Worm (Caenorhabditis elegans) whole organism, L1 larva: ENCODE measurements around the gene T22C8.3.

Source experiments
- C04F5.9 ChIP-seq: sonication (generic microtip); optimal IDR thresholded peaks from 2 replicates; lab custom pipeline; 2016; ENCODE audit warnings: missing genetic modification characterization, missing compliant biosample characterization
- C34B4.2 ChIP-seq: sonication (generic microtip); optimal IDR thresholded peaks from 2 replicates; lab custom pipeline; 2017; ENCODE audit warnings: mild to moderate bottlenecking, missing genetic modification characterization, missing compliant biosample characterization
- F16B12.6 ChIP-seq: fragments of 150-350 bp; optimal IDR thresholded peaks from 2 replicates; lab custom pipeline; 2014; ENCODE audit warnings: missing biosample characterization, missing genetic modification characterization
- aha-1 ChIP-seq: fragments of 150-350 bp; optimal IDR thresholded peaks from 2 replicates; lab custom pipeline; 2014; ENCODE audit warnings: missing biosample characterization, missing genetic modification characterization
- ama-1 ChIP-seq: fragments of 150-350 bp; optimal IDR thresholded peaks from 2 replicates; lab custom pipeline; 2014
- blmp-1 ChIP-seq: fragments of 150-350 bp; optimal IDR thresholded peaks from 2 replicates; lab custom pipeline; 2014; ENCODE audit warnings: missing biosample characterization, missing genetic modification characterization
- ceh-63 ChIP-seq: fragments of 200-800 bp; sonication (Bioruptor generic); optimal IDR thresholded peaks from 2 replicates; lab custom pipeline; 2018; ENCODE audit warnings: mild to moderate bottlenecking, missing genetic modification characterization, missing compliant biosample characterization
- ceh-8 ChIP-seq: fragments of 200-800 bp; sonication (Bioruptor generic); optimal IDR thresholded peaks from 2 replicates; lab custom pipeline; 2018; ENCODE audit warnings: mild to moderate bottlenecking, missing genetic modification characterization, moderate library complexity, missing compliant biosample characterization
- ceh-90 ChIP-seq: sonication (generic microtip); optimal IDR thresholded peaks from 2 replicates; lab custom pipeline; 2016; ENCODE audit warnings: missing genetic modification characterization, missing compliant biosample characterization
- ces-1 ChIP-seq: fragments of 150-350 bp; optimal IDR thresholded peaks from 2 replicates; lab custom pipeline; 2014; ENCODE audit warnings: missing biosample characterization, missing genetic modification reagents, missing genetic modification characterization
- dsc-1 ChIP-seq: sonication (generic microtip); optimal IDR thresholded peaks from 2 replicates; lab custom pipeline; 2016; ENCODE audit warnings: mild to moderate bottlenecking, missing genetic modification characterization, missing compliant biosample characterization
- egl-13 ChIP-seq: sonication (generic microtip); optimal IDR thresholded peaks from 2 replicates; lab custom pipeline; 2016; ENCODE audit warnings: missing genotype, missing genetic modification reagents, missing genetic modification characterization, missing compliant biosample characterization
- egl-27 ChIP-seq, 2 experiments: fragments of 150-350 bp in 1 of 2; sonication (generic microtip); optimal IDR thresholded peaks; 3 replicates each; lab custom pipeline; 2017 to 2018; ENCODE audit warnings: missing biosample characterization in 2 of 2, missing genetic modification characterization in 2 of 2, missing genetic modification reagents in 2 of 2
- fkh-10 ChIP-seq: sonication (generic microtip); optimal IDR thresholded peaks from 2 replicates; lab custom pipeline; 2017; ENCODE audit warnings: missing biosample characterization, missing genetic modification reagents, missing genetic modification characterization
- hlh-17 ChIP-seq: fragments of 200-800 bp; sonication (Bioruptor generic); optimal IDR thresholded peaks from 2 replicates; lab custom pipeline; 2018; ENCODE audit warnings: missing genetic modification characterization, mild to moderate bottlenecking, missing compliant biosample characterization, moderate library complexity, borderline replicate concordance
- irx-1 ChIP-seq: sonication (generic microtip); optimal IDR thresholded peaks from 2 replicates; lab custom pipeline; 2016; ENCODE audit warnings: missing genetic modification characterization, missing compliant biosample characterization
- isw-1 ChIP-seq: fragments of 200-800 bp; sonication (Bioruptor generic); IDR thresholded peaks from 2 replicates; pipeline ENCODE4 v1.3.6; 2022; ENCODE audit warnings: missing genetic modification characterization, missing compliant biosample characterization
- lin-13 ChIP-seq: fragments of 150-350 bp; optimal IDR thresholded peaks from 2 replicates; lab custom pipeline; 2014; ENCODE audit warnings: missing biosample characterization, missing genetic modification reagents, missing genetic modification characterization
- lin-14 ChIP-seq: fragments of 200-800 bp; sonication (Bioruptor generic); optimal IDR thresholded peaks from 2 replicates; lab custom pipeline; 2018; ENCODE audit warnings: mild to moderate bottlenecking, missing genetic modification characterization, moderate library complexity, missing compliant biosample characterization
- lin-35 ChIP-seq, 2 experiments: fragments of 150-350 bp; optimal IDR thresholded peaks; 2 replicates each; lab custom pipeline; 2014; ENCODE audit warnings: missing biosample characterization in 2 of 2, missing genetic modification characterization in 2 of 2, missing genetic modification reagents in 2 of 2
- lir-3 ChIP-seq: sonication (generic microtip); optimal IDR thresholded peaks from 2 replicates; lab custom pipeline; 2016; ENCODE audit warnings: mild to moderate bottlenecking, missing genetic modification characterization, moderate library complexity, missing compliant biosample characterization; ENCODE audit not compliant: poor library complexity
- mdl-1 ChIP-seq, 2 experiments: fragments of 150-350 bp; optimal IDR thresholded peaks; 2 replicates each; lab custom pipeline; 2014 to 2017; ENCODE audit warnings: missing biosample characterization in 2 of 2, missing genetic modification characterization in 2 of 2, inconsistent platforms in 1 of 2
- mep-1 ChIP-seq: fragments of 150-350 bp; optimal IDR thresholded peaks from 2 replicates; lab custom pipeline; 2014; ENCODE audit warnings: missing biosample characterization, missing genetic modification characterization
- nhr-11 ChIP-seq: fragments of 150-350 bp; optimal IDR thresholded peaks from 2 replicates; lab custom pipeline; 2014; ENCODE audit warnings: missing biosample characterization, missing genetic modification characterization
- nhr-19 ChIP-seq: fragments of 200-800 bp; sonication (Bioruptor generic); conservative IDR thresholded peaks from 2 replicates; pipeline ENCODE4 v1.3.6; 2022; ENCODE audit warnings: missing genetic modification characterization, missing compliant biosample characterization
- nhr-71 ChIP-seq: sonication (generic microtip); optimal IDR thresholded peaks from 2 replicates; lab custom pipeline; 2016; ENCODE audit warnings: mild to moderate bottlenecking, missing genetic modification characterization, moderate library complexity, missing compliant biosample characterization
- nhr-84 ChIP-seq: sonication (generic microtip); optimal IDR thresholded peaks from 2 replicates; lab custom pipeline; 2017; ENCODE audit warnings: missing biosample characterization, missing genetic modification characterization
- nhr-85 ChIP-seq: sonication (generic microtip); peaks from one replicate; lab custom pipeline; 2016; ENCODE audit warnings: missing genetic modification characterization, inconsistent platforms, missing compliant biosample characterization
- pag-3 ChIP-seq: sonication (generic microtip); optimal IDR thresholded peaks from 2 replicates; lab custom pipeline; 2017; ENCODE audit warnings: missing genetic modification characterization, mild to moderate bottlenecking, missing compliant biosample characterization, antibody characterized with exemption, borderline replicate concordance; ENCODE audit not compliant: insufficient read depth
- pax-3 ChIP-seq: fragments of 200-800 bp; sonication (Bioruptor generic); optimal IDR thresholded peaks from 2 replicates; lab custom pipeline; 2018; ENCODE audit warnings: mild to moderate bottlenecking, missing genetic modification characterization, moderate library complexity, missing compliant biosample characterization
- snpc-4 ChIP-seq: fragments of 150-350 bp; optimal IDR thresholded peaks from 2 replicates; lab custom pipeline; 2014; ENCODE audit warnings: missing biosample characterization, missing genetic modification characterization
- sox-4 ChIP-seq: sonication (generic microtip); optimal IDR thresholded peaks from 2 replicates; lab custom pipeline; 2016; ENCODE audit warnings: missing genetic modification characterization, missing compliant biosample characterization
- tbx-2 ChIP-seq: sonication (generic microtip); optimal IDR thresholded peaks from 2 replicates; lab custom pipeline; 2016; ENCODE audit warnings: missing genetic modification characterization, missing compliant biosample characterization
- tlp-1 ChIP-seq: fragments of 150-350 bp; optimal IDR thresholded peaks from 2 replicates; lab custom pipeline; 2014; ENCODE audit warnings: missing biosample characterization, missing genetic modification characterization
- unc-30 ChIP-seq: sonication (generic microtip); optimal IDR thresholded peaks from 2 replicates; lab custom pipeline; 2017; ENCODE audit warnings: missing biosample characterization, missing genetic modification characterization
- unc-62 ChIP-seq: fragments of 150-350 bp; optimal IDR thresholded peaks from 2 replicates; lab custom pipeline; 2014; ENCODE audit warnings: missing biosample characterization, missing genetic modification reagents, missing genetic modification characterization
- unc-98 ChIP-seq: fragments of 200-800 bp; sonication (Bioruptor generic); IDR thresholded peaks from 2 replicates; pipeline ENCODE4 v1.3.6; 2022; ENCODE audit warnings: missing genetic modification characterization, missing compliant biosample characterization
- xbp-1 ChIP-seq: sonication (generic microtip); optimal IDR thresholded peaks from 2 replicates; lab custom pipeline; 2016; ENCODE audit warnings: missing genetic modification characterization, missing compliant biosample characterization
- zag-1 ChIP-seq: fragments of 150-350 bp; optimal IDR thresholded peaks from 2 replicates; lab custom pipeline; 2014; ENCODE audit warnings: missing biosample characterization, missing genetic modification characterization
- ztf-11 ChIP-seq, 2 experiments: sonication (generic microtip); optimal IDR thresholded peaks; 2 replicates each; lab custom pipeline; 2016 to 2017; ENCODE audit warnings: missing genetic modification characterization in 2 of 2, missing biosample characterization in 1 of 2, missing compliant biosample characterization in 1 of 2
- ztf-4 ChIP-seq: fragments of 150-350 bp; optimal IDR thresholded peaks from 2 replicates; lab custom pipeline; 2014; ENCODE audit warnings: missing biosample characterization, missing genetic modification characterization

T22C8.3 gene

DNA sequence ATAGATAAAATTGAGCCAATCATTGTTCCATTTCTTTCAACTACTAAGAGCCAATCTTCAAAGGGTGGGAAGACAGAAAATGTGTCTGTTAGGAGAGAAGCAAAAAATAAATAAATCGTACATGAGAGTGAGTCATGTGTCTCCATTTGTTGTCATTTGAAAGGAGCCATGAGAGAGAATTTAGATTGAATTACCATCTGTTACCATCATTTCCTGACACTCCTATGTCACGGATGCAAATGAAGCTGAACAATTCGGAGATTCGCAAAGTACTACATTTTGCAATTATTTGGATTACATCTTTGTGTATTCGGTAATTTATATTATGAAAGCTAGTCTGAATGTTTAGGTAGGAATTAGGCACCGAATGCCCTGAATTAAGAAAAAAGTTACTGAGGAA is 33.3 kb downstream of the T22C8.3 start:
- TF ChIP-seq aha-1 (tag; lab: Kevin White, UChicago), result no peak
- TF ChIP-seq nhr-71 (tag; lab: Kevin White, UChicago), result no peak
- peak; percentile 28 for TF ChIP-seq lin-14 (GFP tag; lab: Kevin White, UChicago)
- TF ChIP-seq zag-1, result peak; percentile 35
- no peak for TF ChIP-seq dsc-1 (tag; lab: Kevin White, UChicago)
- no peak for TF ChIP-seq nhr-85
- TF ChIP-seq pax-3 (tag; lab: Kevin White, UChicago), result no peak
- no peak for TF ChIP-seq snpc-4
- TF ChIP-seq pag-3 (tag; lab: Kevin White, UChicago), result no peak
- TF ChIP-seq egl-13 (tag; lab: Kevin White, UChicago), result no peak
- peak in 1 of 2 experiments; percentile 42 for TF ChIP-seq ztf-11 (tag; optimal IDR thresholded peaks at IDR 0.05; lab: Kevin White, UChicago)
- TF ChIP-seq unc-98 (GFP tag; lab: Robert Waterston, UW), result no peak
- TF ChIP-seq lin-13 (GFP tag; lab: Kevin White, UChicago), result no peak
- no peak for TF ChIP-seq mdl-1 (tag; optimal IDR thresholded peaks at IDR 0.05; lab: Kevin White, UChicago)
- no peak for TF ChIP-seq unc-62 (GFP tag; lab: Kevin White, UChicago)
- TF ChIP-seq, all 84 proteins: peak for 3

ce11 chrII:8587660-8588230 is 34.0 kb downstream of the T22C8.3 start:
- no peak for TF ChIP-seq ces-1
- no peak for TF ChIP-seq ztf-4 (tag; lab: Kevin White, UChicago)
- peak; percentile 39 for TF ChIP-seq nhr-71 (tag; lab: Kevin White, UChicago)
- TF ChIP-seq F16B12.6 (tag; lab: Kevin White, UChicago), result no peak
- no peak for TF ChIP-seq sox-4
- TF ChIP-seq unc-30 (tag; lab: Kevin White, UChicago), result no peak
- peak; percentile 39 for TF ChIP-seq tbx-2 (tag; lab: Kevin White, UChicago)
- TF ChIP-seq mep-1, result no peak
- TF ChIP-seq aha-1 (tag; lab: Kevin White, UChicago), result no peak
- TF ChIP-seq lin-14 (GFP tag; lab: Kevin White, UChicago), result peak; percentile 73
- no peak for TF ChIP-seq mdl-1 (tag; optimal IDR thresholded peaks at IDR 0.05; lab: Kevin White, UChicago)
- TF ChIP-seq lin-35 (GFP tag; optimal IDR thresholded peaks at IDR 0.05; lab: Kevin White, UChicago), result no peak
- no peak for TF ChIP-seq nhr-11 (tag; lab: Kevin White, UChicago)
- TF ChIP-seq irx-1 (tag; lab: Kevin White, UChicago), result no peak
- no peak for TF ChIP-seq lin-13 (GFP tag; lab: Kevin White, UChicago)
- TF ChIP-seq nhr-19 (GFP tag; lab: Robert Waterston, UW), result no peak
- TF ChIP-seq zag-1, result no peak
- no peak for TF ChIP-seq C34B4.2 (tag; lab: Kevin White, UChicago)
- no peak for TF ChIP-seq tlp-1
- TF ChIP-seq ceh-8 (GFP tag; lab: Kevin White, UChicago), result no peak
- TF ChIP-seq fkh-10 (GFP tag; lab: Kevin White, UChicago), result peak; percentile 14
- TF ChIP-seq unc-62 (GFP tag; lab: Kevin White, UChicago), result no peak
- no peak for TF ChIP-seq isw-1 (GFP tag; lab: Robert Waterston, UW)
- TF ChIP-seq egl-13 (tag; lab: Kevin White, UChicago), result no peak
- no peak for TF ChIP-seq ceh-63 (GFP tag; lab: Kevin White, UChicago)
- TF ChIP-seq ama-1, result no peak
- TF ChIP-seq xbp-1, result no peak
- TF ChIP-seq blmp-1 (tag; lab: Kevin White, UChicago), result peak; percentile 14
- no peak for TF ChIP-seq C04F5.9
- TF ChIP-seq lir-3 (tag; lab: Kevin White, UChicago), result no peak
- no peak for TF ChIP-seq unc-98 (GFP tag; lab: Robert Waterston, UW)
- TF ChIP-seq nhr-84 (tag; lab: Kevin White, UChicago), result no peak
- no peak for TF ChIP-seq hlh-17 (GFP tag; lab: Kevin White, UChicago)
- no peak for TF ChIP-seq ceh-90
- TF ChIP-seq egl-27 (tag; optimal IDR thresholded peaks at IDR 0.05; lab: Kevin White, UChicago), result no peak
- no peak for TF ChIP-seq ztf-11 (tag; optimal IDR thresholded peaks at IDR 0.05; lab: Kevin White, UChicago)
